Worm (Caenorhabditis elegans): ENCODE measurements around the gene F59A7.12.
A peak's percentile ranks its signal among the peaks of the same experiment; 100 is the strongest.

The F59A7.12 gene

DNA sequence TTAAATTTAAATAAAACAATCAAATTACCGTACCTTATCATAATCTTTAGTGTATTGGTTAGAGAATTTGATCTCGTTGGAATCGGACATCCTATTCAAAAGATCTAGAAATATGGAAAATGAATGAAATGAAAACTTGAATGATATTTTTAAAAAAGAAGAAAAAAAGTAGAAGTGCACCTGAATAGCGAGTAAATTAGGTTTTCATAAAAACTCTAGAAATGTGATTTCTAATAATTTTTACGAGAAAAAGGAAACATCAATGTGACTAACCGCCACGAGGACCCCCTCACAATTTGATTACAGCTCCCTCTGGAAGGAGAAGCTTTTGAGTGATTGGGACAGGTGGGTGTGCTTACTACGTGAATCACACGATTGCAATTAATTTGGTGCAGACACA, 16.0 kb downstream of the F59A7.12 start, which contains the start of gene Y40B10A.5:
Y40B10A.5 (minus strand) TSS at position 101 of the 400 bp plus-strand sequence.
- no peak for TF ChIP-seq nhr-25 (tag; optimal IDR thresholded peaks at IDR 0.05; ENCODE audit: borderline replicate concordance, insufficient read depth)
- no peak for TF ChIP-seq nhr-42 (GFP tag; IDR thresholded peaks at IDR 0.05)
- TF ChIP-seq ZK337.2 (GFP tag; IDR thresholded peaks at IDR 0.05): no peak
- TF ChIP-seq mdt-29 (GFP tag; IDR thresholded peaks at IDR 0.05): no peak
- TF ChIP-seq tra-1 (GFP tag; IDR thresholded peaks at IDR 0.05): no peak
- TF ChIP-seq ztf-7 (tag; optimal IDR thresholded peaks at IDR 0.05): no peak
- no peak for TF ChIP-seq nhr-11 (tag; optimal IDR thresholded peaks at IDR 0.05)
- no peak for TF ChIP-seq arid-1 (GFP tag; conservative IDR thresholded peaks at IDR 0.05)
- TF ChIP-seq vab-7 (GFP tag; IDR thresholded peaks at IDR 0.05): no peak
- no peak for TF ChIP-seq spr-3 (GFP tag; optimal IDR thresholded peaks at IDR 0.05)

DNA sequence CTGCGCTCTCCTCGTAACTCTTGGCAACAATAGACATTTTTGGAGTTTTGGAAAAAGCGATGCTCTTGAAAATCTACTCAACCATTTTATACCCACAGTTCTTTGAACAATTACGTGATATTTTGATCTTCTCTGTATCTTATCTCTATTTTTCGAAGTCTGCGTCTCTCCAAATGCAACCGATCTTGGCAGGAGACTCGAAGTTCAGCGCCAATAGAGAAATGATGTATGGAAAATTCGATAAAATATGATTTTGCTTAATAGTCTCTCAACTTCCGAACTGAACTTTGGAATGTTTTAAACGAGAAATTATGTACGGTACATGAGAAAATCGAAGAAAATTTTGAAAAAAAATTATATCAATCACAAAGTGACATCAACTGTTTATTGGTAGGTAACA, 20.2 kb downstream of the F59A7.12 start, which contains the start of gene comt-4:
comt-4 (minus strand) TSS at position 50 of the 400 bp plus-strand sequence.
- TF ChIP-seq Y105C5A.15 (GFP tag; IDR thresholded peaks at IDR 0.05): no peak
- no peak for TF ChIP-seq unc-130 (GFP tag; optimal IDR thresholded peaks at IDR 0.05)
- TF ChIP-seq lin-1 (GFP tag; IDR thresholded peaks at IDR 0.05): no peak
- TF ChIP-seq nhr-28 (tag; optimal IDR thresholded peaks at IDR 0.05): peak; percentile 75
- TF ChIP-seq hif-1 (tag; optimal IDR thresholded peaks at IDR 0.05): peak in 1 of 2 experiments; percentile 85
- no peak for TF ChIP-seq F10B5.3 (tag; optimal IDR thresholded peaks at IDR 0.05)
- no peak for TF ChIP-seq hlh-11 (tag; optimal IDR thresholded peaks at IDR 0.05)
- TF ChIP-seq nhr-10 (tag; optimal IDR thresholded peaks at IDR 0.05): no peak
- no peak for TF ChIP-seq egl-27 (tag; optimal IDR thresholded peaks at IDR 0.05)
- TF ChIP-seq skn-1 (tag; optimal IDR thresholded peaks at IDR 0.05): no peak
- TF ChIP-seq nhr-11 (tag; optimal IDR thresholded peaks at IDR 0.05): no peak
- TF ChIP-seq fos-1 (tag; optimal IDR thresholded peaks at IDR 0.05): no peak
- no peak for TF ChIP-seq ceh-62 (tag; optimal IDR thresholded peaks at IDR 0.05)
- TF ChIP-seq dmd-6 (GFP tag; IDR thresholded peaks at IDR 0.05): peak; percentile 63
- peak; percentile 10 for TF ChIP-seq nhr-77 (tag; optimal IDR thresholded peaks at IDR 0.05)
- no peak for TF ChIP-seq gei-8 (GFP tag; optimal IDR thresholded peaks at IDR 0.05)
- no peak for TF ChIP-seq Y5F2A.4 (GFP tag; optimal IDR thresholded peaks at IDR 0.05)
- TF ChIP-seq unc-62 (GFP tag; optimal IDR thresholded peaks at IDR 0.05 in 1 of 2): peak in 1 of 2 experiments; percentile 42
- no peak for TF ChIP-seq unc-62 (tag; optimal IDR thresholded peaks at IDR 0.05)
- TF ChIP-seq cey-2 (tag; optimal IDR thresholded peaks at IDR 0.05; ENCODE audit: borderline replicate concordance, insufficient read depth): no peak

DNA sequence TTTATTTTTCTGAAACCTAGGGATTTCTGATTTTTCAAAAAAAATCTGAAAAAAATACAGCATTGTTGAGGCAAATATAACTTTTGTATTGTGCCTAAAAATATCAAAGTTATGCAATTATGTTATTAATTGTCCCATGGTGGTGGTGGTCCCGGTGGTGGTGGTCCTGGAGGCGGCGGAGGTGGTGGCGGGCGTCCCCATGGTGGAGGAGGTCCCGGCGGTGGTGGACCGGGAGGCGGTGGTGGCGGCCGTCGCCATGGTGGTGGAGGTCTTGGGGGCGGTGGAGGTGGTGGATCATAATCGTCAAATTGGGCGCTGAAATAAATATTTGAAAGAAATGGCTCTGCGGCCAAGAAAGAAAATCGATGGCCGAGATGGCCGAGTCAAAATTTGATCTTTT, 20.8 kb downstream of the F59A7.12 start:
- TF ChIP-seq vab-7 (GFP tag; IDR thresholded peaks at IDR 0.05): no peak
- 0 out of 2 replicates have a peak, but pooled peaks have one; percentile 19 for TF ChIP-seq mxl-2 (GFP tag; conservative IDR thresholded peaks at IDR 0.05)
- TF ChIP-seq T20F7.1 (GFP tag; optimal IDR thresholded peaks at IDR 0.05): no peak
- TF ChIP-seq Y105C5A.15 (GFP tag; IDR thresholded peaks at IDR 0.05): 0 out of 2 replicates have a peak, but pooled peaks have one; percentile 29
- peak; percentile 62; the same call in 1 of the 2 replicates for TF ChIP-seq pha-4 (GFP tag; IDR thresholded peaks at IDR 0.05)
- no peak for TF ChIP-seq pha-4 (tag; optimal IDR thresholded peaks at IDR 0.05)
- no peak for TF ChIP-seq egl-43 (GFP tag; IDR thresholded peaks at IDR 0.05)
- TF ChIP-seq sdz-12 (GFP tag; optimal IDR thresholded peaks at IDR 0.05): no peak
- peak; percentile 98 for TF ChIP-seq set-16 (GFP tag; IDR thresholded peaks at IDR 0.05)

DNA sequence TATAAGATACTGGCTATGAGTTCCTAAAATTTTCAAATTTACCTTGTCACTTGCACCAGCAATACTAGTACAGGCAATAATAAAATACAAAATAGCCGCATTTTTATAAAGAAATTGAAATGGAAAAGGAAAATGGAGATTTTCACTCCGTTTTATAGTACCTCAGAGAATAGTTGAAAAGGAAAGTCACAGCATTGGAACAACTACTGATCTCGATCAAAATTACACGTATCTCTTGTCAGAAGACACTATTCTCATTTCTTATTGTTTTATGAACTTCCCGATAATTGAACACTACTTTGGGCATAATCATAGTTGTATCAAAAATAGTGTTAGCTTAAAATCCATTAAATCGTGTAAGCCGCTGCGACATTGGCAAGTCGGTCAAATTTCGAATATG, 21.5 kb downstream of the F59A7.12 start, which contains the start of gene Y40B10A.11:
Y40B10A.11 (minus strand) TSS at position 101 of the 400 bp plus-strand sequence.
- TF ChIP-seq madf-9 (GFP tag; conservative IDR thresholded peaks at IDR 0.05) (no peak), dmd-8 (GFP tag; IDR thresholded peaks at IDR 0.05) (no peak), mxl-3 (GFP tag; optimal IDR thresholded peaks at IDR 0.05) (no peak)

All from whole organism, L4 larva.